Worm (Caenorhabditis elegans): ENCODE measurements around the gene F17A2.13.

The F17A2.13 gene

ce11 chrX:12321357-12321756 lies at the start of gene F17A2.13:
Gene F17A2.13 (plus strand): TSS chrX:12321657.
- no peak for TF ChIP-seq hlh-12 (tag; optimal IDR thresholded peaks at IDR 0.05)
- no peak for TF ChIP-seq F39B2.1 (GFP tag; IDR thresholded peaks at IDR 0.05)
- no peak for TF ChIP-seq attf-5 (GFP tag; optimal IDR thresholded peaks at IDR 0.05)
- no peak for TF ChIP-seq zfh-2 (GFP tag; conservative IDR thresholded peaks at IDR 0.05)
- TF ChIP-seq madf-10 (tag; optimal IDR thresholded peaks at IDR 0.05): no peak
- no peak for TF ChIP-seq lin-54 (GFP tag; optimal IDR thresholded peaks at IDR 0.05)
- no peak for TF ChIP-seq snpc-4 (GFP tag; optimal IDR thresholded peaks at IDR 0.05)
- no peak for TF ChIP-seq snpc-4 (tag; optimal IDR thresholded peaks at IDR 0.05)
- TF ChIP-seq F57C9.4 (tag; optimal IDR thresholded peaks at IDR 0.05): no peak
- no peak for TF ChIP-seq egrh-3 (GFP tag; IDR thresholded peaks at IDR 0.05)
- no peak for TF ChIP-seq T07F8.4 (tag; optimal IDR thresholded peaks at IDR 0.05)
- no peak for TF ChIP-seq cebp-1 (GFP tag; IDR thresholded peaks at IDR 0.05)
- TF ChIP-seq cebp-1 (tag; optimal IDR thresholded peaks at IDR 0.05): no peak
- no peak for TF ChIP-seq him-1 (tag; optimal IDR thresholded peaks at IDR 0.05)
- TF ChIP-seq Y53F4B.3 (GFP tag; IDR thresholded peaks at IDR 0.05): no peak
- TF ChIP-seq lag-1 (GFP tag; IDR thresholded peaks at IDR 0.05): no peak
- no peak for TF ChIP-seq somi-1 (GFP tag; optimal IDR thresholded peaks at IDR 0.05)

ce11 chrX:12273870-12274269 lies 47.6 kb upstream of the F17A2.13 start, which contains the start of gene H19J13.2:
Gene H19J13.2 (minus strand): TSS chrX:12273970.
- TF ChIP-seq ceh-40 (GFP tag; IDR thresholded peaks at IDR 0.05): no peak
- no peak for TF ChIP-seq let-526 (GFP tag; IDR thresholded peaks at IDR 0.05)
- no peak for TF ChIP-seq cebp-1 (GFP tag; IDR thresholded peaks at IDR 0.05)
- TF ChIP-seq cebp-1 (tag; optimal IDR thresholded peaks at IDR 0.05): no peak
- no peak for TF ChIP-seq egrh-3 (GFP tag; IDR thresholded peaks at IDR 0.05)
- no peak for TF ChIP-seq ceh-91 (GFP tag; IDR thresholded peaks at IDR 0.05)
- no peak for TF ChIP-seq B0261.1 (tag; optimal IDR thresholded peaks at IDR 0.05)
- no peak for TF ChIP-seq nfyb-1 (GFP tag; IDR thresholded peaks at IDR 0.05)
- no peak for TF ChIP-seq C17E4.6 (GFP tag; IDR thresholded peaks at IDR 0.05)
- TF ChIP-seq aptf-3 (GFP tag; IDR thresholded peaks at IDR 0.05): no peak
- no peak for TF ChIP-seq dpl-1 (GFP tag; optimal IDR thresholded peaks at IDR 0.05)
- no peak for TF ChIP-seq F49E8.2 (tag; optimal IDR thresholded peaks at IDR 0.05; ENCODE audit: insufficient read depth)
- no peak for TF ChIP-seq unc-130 (GFP tag; optimal IDR thresholded peaks at IDR 0.05)
- TF ChIP-seq egl-18 (GFP tag; IDR thresholded peaks at IDR 0.05): no peak

- TF ChIP-seq egl-18 (GFP tag; IDR thresholded peaks at IDR 0.05) (no peak), mxl-1 (tag; optimal IDR thresholded peaks at IDR 0.05) (no peak), C06A6.2 (GFP tag; conservative IDR thresholded peaks at IDR 0.05) (no peak), nfyb-1 (GFP tag; IDR thresholded peaks at IDR 0.05) (no peak), F22D6.2 (tag; optimal IDR thresholded peaks at IDR 0.05) (no peak), hsf-1 (GFP tag; IDR thresholded peaks at IDR 0.05) (no peak), Y67H2A.10 (GFP tag; conservative IDR thresholded peaks at IDR 0.05) (no peak), F33H1.4 (GFP tag; IDR thresholded peaks at IDR 0.05) (no peak), mel-28 (tag; optimal IDR thresholded peaks at IDR 0.05; ENCODE audit: borderline replicate concordance) (no peak), attf-5 (GFP tag; optimal IDR thresholded peaks at IDR 0.05) (no peak), snpc-4 (GFP tag; optimal IDR thresholded peaks at IDR 0.05) (no peak), snpc-4 (tag; optimal IDR thresholded peaks at IDR 0.05) (no peak), F23B12.7 (tag; optimal IDR thresholded peaks at IDR 0.05; ENCODE audit: insufficient read depth) (no peak), dpff-1 (tag; optimal IDR thresholded peaks at IDR 0.05) (no peak)
These were observed 45.9 kb upstream of the F17A2.13 start, which contains the start of gene C04B4.6 for ce11 chrX:12275577-12275976. Gene C04B4.6 (minus strand): TSS chrX:12275677.
